Worm (Caenorhabditis elegans) whole organism, L3 larva: Measurements from ENCODE around the gene T16G1.13.

Experiments
- R02D3.7 ChIP-seq: fragments of 150-350 bp; optimal IDR thresholded peaks from 2 replicates; lab custom pipeline; 2014; ENCODE audit warnings: missing biosample characterization, missing genetic modification characterization
- ceh-28 ChIP-seq: fragments of 150-350 bp; optimal IDR thresholded peaks from 2 replicates; lab custom pipeline; 2014; ENCODE audit warnings: missing biosample characterization, missing genetic modification reagents, missing genetic modification characterization
- ceh-9 ChIP-seq: sonication (generic microtip); optimal IDR thresholded peaks from 2 replicates; lab custom pipeline; 2018; ENCODE audit warnings: missing biosample characterization, missing genetic modification characterization
- egl-27 ChIP-seq: sonication (generic microtip); optimal IDR thresholded peaks from 4 replicates; lab custom pipeline; 2017; ENCODE audit warnings: missing biosample characterization, missing genetic modification reagents, missing genetic modification characterization
- egl-5 ChIP-seq: fragments of 150-350 bp; optimal IDR thresholded peaks from 2 replicates; lab custom pipeline; 2017; ENCODE audit warnings: missing biosample characterization, missing genetic modification reagents, missing genetic modification characterization, inconsistent platforms
- elt-2 ChIP-seq: sonication (generic microtip); optimal IDR thresholded peaks from 2 replicates; lab custom pipeline; 2016; ENCODE audit warnings: missing genetic modification reagents, mild to moderate bottlenecking, missing genetic modification characterization, missing compliant biosample characterization
- elt-3 ChIP-seq, 3 experiments: fragments of 150-350 bp in 1 of 3; sonication (generic microtip) in 2 of 3; optimal IDR thresholded peaks; 2 replicates in 2 of 3; 4 replicates in 1 of 3; lab custom pipeline; 2014 to 2017; ENCODE audit warnings: missing biosample characterization in 3 of 3, missing genetic modification characterization in 3 of 3
- fkh-10 ChIP-seq: sonication (generic microtip); optimal IDR thresholded peaks from 2 replicates; lab custom pipeline; 2017; ENCODE audit warnings: missing biosample characterization, missing genetic modification reagents, missing genetic modification characterization
- fkh-2 ChIP-seq: fragments of 150-350 bp; optimal IDR thresholded peaks from 2 replicates; lab custom pipeline; 2014; ENCODE audit warnings: missing biosample characterization, missing genetic modification reagents, missing genetic modification characterization
- hmg-11 ChIP-seq: sonication (generic microtip); optimal IDR thresholded peaks from 2 replicates; lab custom pipeline; 2016; ENCODE audit warnings: missing genetic modification characterization, missing compliant biosample characterization
- jun-1 ChIP-seq: fragments of 150-350 bp; optimal IDR thresholded peaks from 2 replicates; lab custom pipeline; 2014; ENCODE audit warnings: missing biosample characterization, missing genetic modification reagents, missing genetic modification characterization
- lin-15B ChIP-seq: fragments of 150-350 bp; optimal IDR thresholded peaks from 2 replicates; lab custom pipeline; 2014; ENCODE audit warnings: missing biosample characterization, missing genetic modification characterization
- lsy-12 ChIP-seq: sonication (generic microtip); optimal IDR thresholded peaks from 2 replicates; lab custom pipeline; 2016; ENCODE audit warnings: mild to moderate bottlenecking, missing genetic modification characterization, missing compliant biosample characterization
- mdl-1 ChIP-seq: fragments of 150-350 bp; optimal IDR thresholded peaks from 2 replicates; lab custom pipeline; 2014; ENCODE audit warnings: missing biosample characterization, missing genetic modification characterization
- nfya-1 ChIP-seq: sonication (generic microtip); optimal IDR thresholded peaks from 2 replicates; lab custom pipeline; 2017; ENCODE audit warnings: missing genetic modification characterization, mild to moderate bottlenecking, missing compliant biosample characterization, antibody characterized with exemption, moderate library complexity; ENCODE audit not compliant: insufficient read depth
- nhr-12 ChIP-seq: fragments of 150-350 bp; optimal IDR thresholded peaks from 2 replicates; lab custom pipeline; 2014; ENCODE audit warnings: missing biosample characterization, missing genetic modification characterization
- nhr-23 ChIP-seq: fragments of 150-350 bp; optimal IDR thresholded peaks from 2 replicates; lab custom pipeline; 2014; ENCODE audit warnings: missing biosample characterization, missing genetic modification reagents, missing genetic modification characterization
- nhr-25 ChIP-seq: sonication (generic microtip); optimal IDR thresholded peaks from 2 replicates; lab custom pipeline; 2017; ENCODE audit warnings: missing biosample characterization, missing genetic modification characterization
- nhr-43 ChIP-seq: sonication (generic microtip); optimal IDR thresholded peaks from 2 replicates; lab custom pipeline; 2016; ENCODE audit warnings: mild to moderate bottlenecking, missing genetic modification characterization, missing compliant biosample characterization; ENCODE audit not compliant: poor library complexity, severe bottlenecking
- nhr-67 ChIP-seq: fragments of 150-350 bp; optimal IDR thresholded peaks from 2 replicates; lab custom pipeline; 2014; ENCODE audit warnings: missing biosample characterization, missing genetic modification characterization
- nhr-77 ChIP-seq: fragments of 150-350 bp; optimal IDR thresholded peaks from 2 replicates; lab custom pipeline; 2014; ENCODE audit warnings: missing biosample characterization, missing genetic modification characterization
- pha-4 ChIP-seq: fragments of 150-350 bp; optimal IDR thresholded peaks from 2 replicates; lab custom pipeline; 2014; ENCODE audit warnings: missing biosample characterization, missing genetic modification reagents, missing genetic modification characterization
- pqm-1 ChIP-seq: fragments of 150-350 bp; optimal IDR thresholded peaks from 2 replicates; lab custom pipeline; 2017; ENCODE audit warnings: missing biosample characterization, missing genetic modification characterization, inconsistent platforms
- sea-2 ChIP-seq: fragments of 150-350 bp; sonication (generic microtip); optimal IDR thresholded peaks from 4 replicates; lab custom pipeline; 2014; ENCODE audit warnings: missing biosample characterization, missing genetic modification reagents, missing genetic modification characterization
- snpc-4 ChIP-seq: fragments of 150-350 bp; optimal IDR thresholded peaks from 2 replicates; lab custom pipeline; 2014; ENCODE audit warnings: missing biosample characterization, missing genetic modification characterization
- tbx-2 ChIP-seq: sonication (generic microtip); optimal IDR thresholded peaks from 2 replicates; lab custom pipeline; 2016; ENCODE audit warnings: mild to moderate bottlenecking, missing genetic modification characterization, missing compliant biosample characterization
- unc-62 ChIP-seq: fragments of 150-350 bp; sonication (generic microtip); optimal IDR thresholded peaks from 4 replicates; lab custom pipeline; 2014; ENCODE audit warnings: missing biosample characterization, missing genetic modification reagents, missing genetic modification characterization
- zag-1 ChIP-seq: fragments of 150-350 bp; optimal IDR thresholded peaks from 2 replicates; lab custom pipeline; 2014; ENCODE audit warnings: missing biosample characterization, missing genetic modification characterization
- ztf-11 ChIP-seq: fragments of 150-350 bp; optimal IDR thresholded peaks from 2 replicates; lab custom pipeline; 2014; ENCODE audit warnings: missing biosample characterization, missing genetic modification characterization

T16G1.13 gene

ce11 chrV:12961085-12961560 is 11.4 kb downstream of the T16G1.13 start, which contains the start of gene mpst-7:
Gene mpst-7, minus strand, starts transcription at chrV:12961135.
- TF ChIP-seq jun-1 (no peak), R02D3.7 (no peak), unc-62 (GFP tag; lab: Kevin White, UChicago) (no peak), fkh-10 (GFP tag; lab: Kevin White, UChicago) (no peak), ztf-11 (no peak), mdl-1 (tag; lab: Kevin White, UChicago) (no peak), zag-1 (tag; lab: Kevin White, UChicago) (no peak), sea-2 (GFP tag; lab: Kevin White, UChicago) (no peak), elt-3 (tag; optimal IDR thresholded peaks at IDR 0.05; lab: Kevin White, UChicago) (no peak), nhr-23 (tag; lab: Kevin White, UChicago) (peak; percentile 21), nhr-12 (tag; lab: Kevin White, UChicago) (no peak), nfya-1 (tag; lab: Kevin White, UChicago) (no peak), ceh-9 (tag; lab: Kevin White, UChicago) (no peak), nhr-25 (tag; lab: Kevin White, UChicago) (peak; percentile 57), nhr-77 (tag; lab: Kevin White, UChicago) (no peak)

ce11 chrV:12963192-12963591 is 13.5 kb downstream of the T16G1.13 start, which contains the start of gene hrg-9:
Gene hrg-9, minus strand, starts transcription at chrV:12963343.
- TF ChIP-seq pha-4 (tag; lab: Kevin White, UChicago) (peak; percentile 55), elt-2 (tag; lab: Kevin White, UChicago) (peak; percentile 37), egl-5 (tag; lab: Kevin White, UChicago) (no peak)

- TF ChIP-seq nhr-23 (tag; lab: Kevin White, UChicago), result no peak
- TF ChIP-seq hmg-11 (tag; lab: Kevin White, UChicago), result no peak
- no peak for TF ChIP-seq nfya-1 (tag; lab: Kevin White, UChicago)
- TF ChIP-seq jun-1, result no peak
- no peak for TF ChIP-seq fkh-2 (tag; lab: Kevin White, UChicago)
- TF ChIP-seq nhr-43 (tag; lab: Kevin White, UChicago), result no peak
These were observed 14.4 kb downstream of the T16G1.13 start, which contains the start of gene srd-35 for ce11 chrV:12964076-12964475. Gene srd-35, plus strand, starts transcription at chrV:12964376.

ce11 chrV:12967110-12967509 is 17.4 kb downstream of the T16G1.13 start, which contains the start of gene R186.3:
Gene R186.3, minus strand, starts transcription at chrV:12967210.
- TF ChIP-seq egl-27 (tag; lab: Kevin White, UChicago) (no peak), fkh-10 (GFP tag; lab: Kevin White, UChicago) (no peak), jun-1 (no peak), lin-15B (tag; lab: Kevin White, UChicago) (no peak), ceh-28 (tag; lab: Kevin White, UChicago) (no peak)

- peak; percentile 5 for TF ChIP-seq tbx-2 (tag; lab: Kevin White, UChicago)
- peak; percentile 75 for TF ChIP-seq lin-15B (tag; lab: Kevin White, UChicago)
- TF ChIP-seq nhr-43 (tag; lab: Kevin White, UChicago), result peak; percentile 19
- TF ChIP-seq snpc-4 (tag; lab: Kevin White, UChicago), result peak; percentile 24
- TF ChIP-seq nhr-25 (tag; lab: Kevin White, UChicago), result peak; percentile 23
- peak; percentile 58 for TF ChIP-seq lsy-12 (tag; lab: Kevin White, UChicago)
- TF ChIP-seq hmg-11 (tag; lab: Kevin White, UChicago), result peak; percentile 68
- TF ChIP-seq elt-2 (tag; lab: Kevin White, UChicago), result peak; percentile 65
- TF ChIP-seq pqm-1 (tag; lab: Kevin White, UChicago), result peak; percentile 2
- peak; percentile 66 for TF ChIP-seq nfya-1 (tag; lab: Kevin White, UChicago)
- peak; percentile 40 for TF ChIP-seq pha-4 (tag; lab: Kevin White, UChicago)
- TF ChIP-seq, all 47 proteins: peak for 11; not testable (repeated sequence) for 36
These were observed 18.2 kb downstream of the T16G1.13 start, which contains the start of gene R186.8 for ce11 chrV:12967925-12968327. Gene R186.8, minus strand, starts transcription at chrV:12967982.

- TF ChIP-seq fkh-10 (GFP tag; lab: Kevin White, UChicago), result no peak
- TF ChIP-seq nhr-67, result no peak
- peak; percentile 67 for TF ChIP-seq nhr-25 (tag; lab: Kevin White, UChicago)
These were observed 18.8 kb downstream of the T16G1.13 start, which contains the start of gene lin-46 for ce11 chrV:12968555-12968954. Gene lin-46, plus strand, starts transcription at chrV:12968855.
